Worm (Caenorhabditis elegans) whole organism, L3 larva: ENCODE measurements around the gene nsph-1.1.

Source experiments
- R02D3.7 ChIP-seq: fragments of 150-350 bp; optimal IDR thresholded peaks from 2 replicates; lab custom pipeline; 2014; ENCODE audit warnings: missing biosample characterization, missing genetic modification characterization
- aly-2 ChIP-seq: fragments of 150-350 bp; optimal IDR thresholded peaks from 2 replicates; lab custom pipeline; 2014; ENCODE audit warnings: missing biosample characterization, missing genetic modification characterization
- ama-1 ChIP-seq: fragments of 150-350 bp; optimal IDR thresholded peaks from 2 replicates; lab custom pipeline; 2018
- ceh-16 ChIP-seq: sonication (generic microtip); optimal IDR thresholded peaks from 2 replicates; lab custom pipeline; 2017; ENCODE audit warnings: missing biosample characterization, missing genetic modification characterization
- ceh-82 ChIP-seq: fragments of 150-350 bp; optimal IDR thresholded peaks from 2 replicates; lab custom pipeline; 2014; ENCODE audit warnings: missing biosample characterization, missing genetic modification characterization
- daf-12 ChIP-seq: fragments of 150-350 bp; optimal IDR thresholded peaks from 2 replicates; lab custom pipeline; 2014; ENCODE audit warnings: missing biosample characterization, missing genetic modification reagents, missing genetic modification characterization
- egl-27 ChIP-seq: sonication (generic microtip); optimal IDR thresholded peaks from 4 replicates; lab custom pipeline; 2017; ENCODE audit warnings: missing biosample characterization, missing genetic modification reagents, missing genetic modification characterization
- elt-1 ChIP-seq: fragments of 150-350 bp; optimal IDR thresholded peaks from 2 replicates; lab custom pipeline; 2014; ENCODE audit warnings: missing biosample characterization, missing genetic modification characterization
- elt-2 ChIP-seq: sonication (generic microtip); optimal IDR thresholded peaks from 2 replicates; lab custom pipeline; 2016; ENCODE audit warnings: missing genetic modification reagents, mild to moderate bottlenecking, missing genetic modification characterization, missing compliant biosample characterization
- elt-3 ChIP-seq, 3 experiments: fragments of 150-350 bp in 1 of 3; sonication (generic microtip) in 2 of 3; optimal IDR thresholded peaks; 2 replicates in 2 of 3; 4 replicates in 1 of 3; lab custom pipeline; 2014 to 2017; ENCODE audit warnings: missing biosample characterization in 3 of 3, missing genetic modification characterization in 3 of 3
- eor-1 ChIP-seq, 2 experiments: fragments of 150-350 bp; optimal IDR thresholded peaks; 2 replicates each; lab custom pipeline; 2014 to 2018; ENCODE audit warnings: missing biosample characterization in 2 of 2, missing genetic modification characterization in 2 of 2
- fkh-10 ChIP-seq: sonication (generic microtip); optimal IDR thresholded peaks from 2 replicates; lab custom pipeline; 2017; ENCODE audit warnings: missing biosample characterization, missing genetic modification reagents, missing genetic modification characterization
- fkh-2 ChIP-seq: fragments of 150-350 bp; optimal IDR thresholded peaks from 2 replicates; lab custom pipeline; 2014; ENCODE audit warnings: missing biosample characterization, missing genetic modification reagents, missing genetic modification characterization
- jun-1 ChIP-seq: fragments of 150-350 bp; optimal IDR thresholded peaks from 2 replicates; lab custom pipeline; 2014; ENCODE audit warnings: missing biosample characterization, missing genetic modification reagents, missing genetic modification characterization
- lin-15B ChIP-seq: fragments of 150-350 bp; optimal IDR thresholded peaks from 2 replicates; lab custom pipeline; 2014; ENCODE audit warnings: missing biosample characterization, missing genetic modification characterization
- lin-39 ChIP-seq: fragments of 150-350 bp; optimal IDR thresholded peaks from 2 replicates; lab custom pipeline; 2018; ENCODE audit warnings: missing biosample characterization, missing genetic modification reagents, missing genetic modification characterization
- lsy-12 ChIP-seq: sonication (generic microtip); optimal IDR thresholded peaks from 2 replicates; lab custom pipeline; 2016; ENCODE audit warnings: mild to moderate bottlenecking, missing genetic modification characterization, missing compliant biosample characterization
- mdl-1 ChIP-seq: fragments of 150-350 bp; optimal IDR thresholded peaks from 2 replicates; lab custom pipeline; 2014; ENCODE audit warnings: missing biosample characterization, missing genetic modification characterization
- nfya-1 ChIP-seq: sonication (generic microtip); optimal IDR thresholded peaks from 2 replicates; lab custom pipeline; 2017; ENCODE audit warnings: missing genetic modification characterization, mild to moderate bottlenecking, missing compliant biosample characterization, antibody characterized with exemption, moderate library complexity; ENCODE audit not compliant: insufficient read depth
- nhr-11 ChIP-seq: fragments of 150-350 bp; optimal IDR thresholded peaks from 2 replicates; lab custom pipeline; 2014; ENCODE audit warnings: missing biosample characterization, missing genetic modification characterization
- nhr-12 ChIP-seq: fragments of 150-350 bp; optimal IDR thresholded peaks from 2 replicates; lab custom pipeline; 2014; ENCODE audit warnings: missing biosample characterization, missing genetic modification characterization
- nhr-23 ChIP-seq: fragments of 150-350 bp; optimal IDR thresholded peaks from 2 replicates; lab custom pipeline; 2014; ENCODE audit warnings: missing biosample characterization, missing genetic modification reagents, missing genetic modification characterization
- nhr-237 ChIP-seq: fragments of 150-350 bp; optimal IDR thresholded peaks from 2 replicates; lab custom pipeline; 2014; ENCODE audit warnings: missing biosample characterization, missing genetic modification characterization
- nhr-25 ChIP-seq: sonication (generic microtip); optimal IDR thresholded peaks from 2 replicates; lab custom pipeline; 2017; ENCODE audit warnings: missing biosample characterization, missing genetic modification characterization
- nhr-28 ChIP-seq: fragments of 150-350 bp; optimal IDR thresholded peaks from 2 replicates; lab custom pipeline; 2014; ENCODE audit warnings: missing biosample characterization, missing genetic modification characterization
- nhr-43 ChIP-seq: sonication (generic microtip); optimal IDR thresholded peaks from 2 replicates; lab custom pipeline; 2016; ENCODE audit warnings: mild to moderate bottlenecking, missing genetic modification characterization, missing compliant biosample characterization; ENCODE audit not compliant: poor library complexity, severe bottlenecking
- nhr-67 ChIP-seq: fragments of 150-350 bp; optimal IDR thresholded peaks from 2 replicates; lab custom pipeline; 2014; ENCODE audit warnings: missing biosample characterization, missing genetic modification characterization
- nhr-77 ChIP-seq: fragments of 150-350 bp; optimal IDR thresholded peaks from 2 replicates; lab custom pipeline; 2014; ENCODE audit warnings: missing biosample characterization, missing genetic modification characterization
- pqm-1 ChIP-seq: fragments of 150-350 bp; optimal IDR thresholded peaks from 2 replicates; lab custom pipeline; 2017; ENCODE audit warnings: missing biosample characterization, missing genetic modification characterization, inconsistent platforms
- snpc-4 ChIP-seq: fragments of 150-350 bp; optimal IDR thresholded peaks from 2 replicates; lab custom pipeline; 2014; ENCODE audit warnings: missing biosample characterization, missing genetic modification characterization
- tbx-2 ChIP-seq: sonication (generic microtip); optimal IDR thresholded peaks from 2 replicates; lab custom pipeline; 2016; ENCODE audit warnings: mild to moderate bottlenecking, missing genetic modification characterization, missing compliant biosample characterization
- unc-39 ChIP-seq: sonication (generic microtip); optimal IDR thresholded peaks from 4 replicates; lab custom pipeline; 2017; ENCODE audit warnings: missing biosample characterization, missing genetic modification characterization
- ztf-11 ChIP-seq: fragments of 150-350 bp; optimal IDR thresholded peaks from 2 replicates; lab custom pipeline; 2014; ENCODE audit warnings: missing biosample characterization, missing genetic modification characterization
- ztf-4 ChIP-seq: fragments of 150-350 bp; optimal IDR thresholded peaks from 2 replicates; lab custom pipeline; 2014; ENCODE audit warnings: missing biosample characterization, missing genetic modification characterization

Gene nsph-1.1

DNA sequence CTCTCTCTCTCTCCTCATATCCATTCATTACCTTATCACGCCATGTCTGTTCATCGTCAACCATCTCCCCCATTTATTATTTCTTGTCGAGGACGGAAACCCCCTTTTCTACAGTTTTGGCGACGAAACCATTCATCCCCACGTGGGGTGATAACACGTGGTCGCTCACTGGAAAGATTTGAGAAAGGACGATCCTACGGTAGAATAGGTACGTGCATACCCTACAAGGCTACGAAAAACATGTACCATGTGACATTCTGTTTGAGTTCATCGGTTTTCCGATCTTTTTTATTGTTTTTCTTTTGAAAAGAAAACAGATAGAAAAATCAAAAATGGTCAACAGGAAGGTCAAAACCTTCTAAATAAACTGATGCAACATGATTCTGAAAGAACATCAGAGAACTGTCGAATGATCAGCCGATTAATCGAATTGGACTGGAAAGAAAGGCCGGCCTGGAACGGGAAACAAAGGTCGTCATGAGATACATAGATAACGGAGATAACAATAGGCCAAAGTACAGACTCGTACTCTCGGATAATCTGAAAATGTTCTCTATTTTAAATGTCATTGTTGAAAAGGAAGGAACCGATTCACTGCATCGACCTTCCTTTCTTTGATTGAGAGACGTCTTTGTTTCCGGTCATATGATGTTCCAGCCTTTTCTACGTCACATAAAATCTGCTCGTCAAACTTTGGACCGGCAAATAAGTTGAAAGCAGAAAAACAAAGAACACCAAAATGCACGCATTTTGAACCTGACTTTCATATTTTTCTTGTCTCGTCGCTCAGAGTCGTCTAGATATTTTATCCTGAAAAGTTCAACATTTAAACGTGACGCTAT is 24.3 kb upstream of the nsph-1.1 start:
- TF ChIP-seq egl-27: peak; percentile 34
- TF ChIP-seq nhr-43 (tag; lab: Kevin White, UChicago): peak; percentile 95
- peak; percentile 92 for TF ChIP-seq mdl-1 (tag; lab: Kevin White, UChicago)
- no peak for TF ChIP-seq ceh-82 (tag; lab: Kevin White, UChicago)
- TF ChIP-seq eor-1 (tag; optimal IDR thresholded peaks at IDR 0.05; lab: Kevin White, UChicago): no peak
- TF ChIP-seq nhr-11 (tag; lab: Kevin White, UChicago): peak; percentile 80
- TF ChIP-seq lsy-12: peak; percentile 4
- TF ChIP-seq elt-1 (tag; lab: Kevin White, UChicago): peak; percentile 82
- TF ChIP-seq elt-3 (tag; optimal IDR thresholded peaks at IDR 0.05; lab: Kevin White, UChicago): peak in 2 of 3 experiments; percentile 21 to 59
- peak; percentile 88 for TF ChIP-seq nhr-25 (tag; lab: Kevin White, UChicago)
- TF ChIP-seq nhr-67 (tag; lab: Kevin White, UChicago): no peak
- TF ChIP-seq lin-39: no peak
- no peak for TF ChIP-seq fkh-2 (tag; lab: Kevin White, UChicago)
- peak; percentile 66 for TF ChIP-seq jun-1
- peak; percentile 63 for TF ChIP-seq ama-1
- no peak for TF ChIP-seq nhr-77 (tag; lab: Kevin White, UChicago)
- no peak for TF ChIP-seq ztf-11 (tag; lab: Kevin White, UChicago)
- TF ChIP-seq ztf-4: peak; percentile 31
- no peak for TF ChIP-seq snpc-4 (tag; lab: Kevin White, UChicago)
- TF ChIP-seq aly-2 (tag; lab: Kevin White, UChicago): no peak
- TF ChIP-seq elt-2 (tag; lab: Kevin White, UChicago): peak; percentile 72
- no peak for TF ChIP-seq ceh-16 (tag; lab: Kevin White, UChicago)
- TF ChIP-seq nfya-1 (tag; lab: Kevin White, UChicago): peak; percentile 42
- no peak for TF ChIP-seq nhr-28 (tag; lab: Kevin White, UChicago)
- peak; percentile 52 for TF ChIP-seq tbx-2 (tag; lab: Kevin White, UChicago)
- no peak for TF ChIP-seq fkh-10 (GFP tag; lab: Kevin White, UChicago)
- peak; percentile 18 for TF ChIP-seq pqm-1 (tag; lab: Kevin White, UChicago)
- TF ChIP-seq nhr-23: peak; percentile 85

DNA sequence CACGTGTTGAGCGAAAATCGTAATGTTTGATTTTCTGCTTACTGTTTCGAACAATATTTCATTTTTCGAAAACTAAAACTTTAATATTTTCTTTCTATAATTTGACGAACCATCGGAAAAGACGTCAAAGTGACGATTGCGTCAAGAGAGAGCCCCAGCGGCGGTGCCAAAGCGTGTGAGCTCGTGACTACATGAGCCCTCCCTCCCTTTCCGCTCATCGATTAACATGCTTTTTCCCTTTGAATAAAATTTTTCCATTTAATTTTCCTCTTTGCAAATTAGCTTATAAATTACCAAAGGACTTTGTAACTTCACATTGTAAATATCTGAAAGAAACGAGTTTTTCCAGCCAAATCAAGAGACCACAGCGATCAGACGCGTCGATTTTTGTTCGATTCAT is 23.6 kb upstream of the nsph-1.1 start:
- peak; percentile 21 for TF ChIP-seq lin-15B (tag; lab: Kevin White, UChicago)
- no peak for TF ChIP-seq R02D3.7 (tag; lab: Kevin White, UChicago)

DNA sequence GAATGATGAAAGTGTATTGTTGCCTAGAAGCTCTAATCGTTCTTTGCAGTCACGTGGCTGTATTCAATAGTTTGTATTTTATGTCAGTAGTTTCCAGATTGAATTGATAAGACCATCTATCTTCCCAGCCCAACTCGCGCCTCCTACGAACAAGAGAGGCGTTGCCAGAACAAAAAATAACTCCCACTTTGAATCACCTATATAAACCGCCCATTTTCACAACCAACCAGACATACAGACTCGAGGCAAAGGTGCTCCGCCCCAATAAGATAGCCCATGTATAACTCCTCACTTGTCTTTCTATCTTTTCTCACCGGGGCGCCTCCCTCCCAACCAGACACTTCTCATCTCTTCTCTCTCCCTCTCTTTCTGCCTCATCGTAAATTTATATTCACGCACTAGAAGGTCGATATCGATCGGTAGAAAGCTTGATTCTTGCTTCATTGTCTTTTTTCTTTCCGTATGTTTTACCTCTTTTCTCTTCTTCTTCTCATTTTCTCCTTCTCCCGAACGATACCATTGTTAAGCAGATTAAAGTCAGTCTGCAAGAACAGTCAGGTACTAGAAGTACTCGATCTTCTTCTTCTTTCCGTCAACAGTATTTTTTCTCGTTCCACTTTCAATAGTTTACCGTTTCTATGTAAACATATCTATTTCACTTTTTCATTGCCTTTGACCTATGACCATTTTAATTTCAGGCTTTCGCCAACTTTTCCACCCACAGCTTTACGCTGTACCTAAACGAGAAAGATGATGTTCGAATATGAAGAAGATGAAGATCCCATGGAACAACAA is 23.0 kb upstream of the nsph-1.1 start, which contains the start of gene mak-1:
Gene mak-1, plus strand, starts transcription at position 693 of the 795 bp plus-strand sequence.
- TF ChIP-seq elt-2 (tag; lab: Kevin White, UChicago) (peak; percentile 90), nhr-25 (tag; lab: Kevin White, UChicago) (peak; percentile 55), mdl-1 (tag; lab: Kevin White, UChicago) (no peak), pqm-1 (tag; lab: Kevin White, UChicago) (peak; percentile 46), nhr-43 (tag; lab: Kevin White, UChicago) (peak; percentile 65), nhr-23 (peak; percentile 17), lsy-12 (no peak), lin-39 (peak; percentile 30), jun-1 (peak; percentile 75), ama-1 (peak; percentile 94), unc-39 (tag; lab: Kevin White, UChicago) (no peak), nhr-237 (tag; lab: Kevin White, UChicago) (no peak), daf-12 (tag; lab: Kevin White, UChicago) (no peak), nhr-12 (tag; lab: Kevin White, UChicago) (no peak), nfya-1 (tag; lab: Kevin White, UChicago) (peak; percentile 76), ceh-82 (tag; lab: Kevin White, UChicago) (no peak)
- TF ChIP-seq, all 47 proteins: peak for 9
